Fruit fly (Drosophila melanogaster) whole organism, embryonic: ENCODE results near the gene CG1172.

Experiments
- Adf1 ChIP-seq: fragments of 200-800 bp; sonication (Bioruptor generic); IDR thresholded peaks from 2 replicates; pipeline ENCODE4 v1.3.6; 2022; ENCODE audit warnings: missing biosample characterization, missing genetic modification characterization
- Awh ChIP-seq: fragments of 200-800 bp; sonication (Bioruptor generic); IDR thresholded peaks from 2 replicates; pipeline ENCODE4, ENCODE4 v1.3.6; 2022; ENCODE audit warnings: missing biosample characterization, missing genetic modification characterization
- Bgb ChIP-seq: fragments of 200-800 bp; sonication (Bioruptor generic); IDR thresholded peaks from 2 replicates; pipeline ENCODE4 v1.3.6; 2022; ENCODE audit warnings: missing biosample characterization, missing genetic modification characterization; ENCODE audit not compliant: partially characterized antibody
- C15 ChIP-seq: fragments of 200-800 bp; sonication (Bioruptor generic); IDR thresholded peaks from 3 replicates; pipeline ENCODE4 v1.3.6; 2022; ENCODE audit warnings: missing biosample characterization, missing genetic modification characterization
- CG12071 ChIP-seq: fragments of 200-800 bp; sonication (Bioruptor generic); optimal IDR thresholded peaks from 3 replicates; lab custom pipeline; 2018; ENCODE audit warnings: missing biosample characterization, mild to moderate bottlenecking, missing genetic modification characterization
- CG14014 ChIP-seq: fragments of 200-800 bp; sonication (Bioruptor generic); IDR thresholded peaks from 2 replicates; pipeline ENCODE4 v1.3.6; 2022; ENCODE audit warnings: missing biosample characterization, missing genetic modification characterization
- CG15269 ChIP-seq: fragments of 200-800 bp; sonication (Bioruptor generic); optimal IDR thresholded peaks from 2 replicates; lab custom pipeline; 2018; ENCODE audit warnings: missing biosample characterization, mild to moderate bottlenecking, missing genetic modification characterization, moderate library complexity
- CG15479 ChIP-seq: fragments of 200-800 bp; sonication (Bioruptor generic); optimal IDR thresholded peaks from 3 replicates; lab custom pipeline; 2019; ENCODE audit warnings: missing biosample characterization, mild to moderate bottlenecking, missing genetic modification characterization, moderate library complexity
- CG1603 ChIP-seq: fragments of 200-800 bp; sonication (Bioruptor generic); optimal IDR thresholded peaks from 2 replicates; lab custom pipeline; 2019; ENCODE audit warnings: missing biosample characterization, mild to moderate bottlenecking, missing genetic modification characterization, moderate library complexity
- CG17912 ChIP-seq: fragments of 200-800 bp; sonication (Bioruptor generic); optimal IDR thresholded peaks from 2 replicates; lab custom pipeline; 2018; ENCODE audit warnings: missing biosample characterization, mild to moderate bottlenecking, missing genetic modification characterization
- CG18599 ChIP-seq: fragments of 200-800 bp; sonication (Bioruptor generic); optimal IDR thresholded peaks from 3 replicates; lab custom pipeline; 2017; ENCODE audit warnings: missing biosample characterization, missing genetic modification characterization, mild to moderate bottlenecking, moderate library complexity, missing genetic modification reagents
- CG2712 ChIP-seq: fragments of 200-800 bp; optimal IDR thresholded peaks from 3 replicates; lab custom pipeline; 2019; ENCODE audit warnings: missing biosample characterization, mild to moderate bottlenecking, missing genetic modification characterization, moderate library complexity
- CG2875 ChIP-seq: fragments of 200-800 bp; sonication (Bioruptor generic); optimal IDR thresholded peaks from 2 replicates; lab custom pipeline; 2017; ENCODE audit warnings: missing biosample characterization, mild to moderate bottlenecking, missing genetic modification characterization, missing genetic modification reagents
- CG3163 ChIP-seq: fragments of 200-800 bp; sonication (Bioruptor generic); optimal IDR thresholded peaks from 3 replicates; lab custom pipeline; 2016; ENCODE audit warnings: missing biosample characterization, missing genetic modification characterization
- CG4360 ChIP-seq: fragments of 200-800 bp; sonication (Bioruptor generic); IDR thresholded peaks from 2 replicates; pipeline ENCODE4 v1.3.6; 2022; ENCODE audit warnings: missing biosample characterization, missing genetic modification characterization
- CG4854 ChIP-seq: fragments of 200-800 bp; sonication (Bioruptor generic); optimal IDR thresholded peaks from 2 replicates; lab custom pipeline; 2016; ENCODE audit warnings: missing biosample characterization, missing genetic modification characterization, inconsistent platforms
- CG6813 ChIP-seq: fragments of 200-800 bp; sonication (Bioruptor generic); optimal IDR thresholded peaks from 2 replicates; lab custom pipeline; 2017; ENCODE audit warnings: missing biosample characterization, missing genetic modification characterization, mild to moderate bottlenecking, moderate library complexity, missing genetic modification reagents
- CG7372 ChIP-seq: fragments of 200-800 bp; sonication (Bioruptor generic); IDR thresholded peaks from 2 replicates; pipeline ENCODE4 v1.3.6; 2022; ENCODE audit warnings: missing biosample characterization, missing genetic modification characterization
- CG8290 ChIP-seq, 3 experiments: fragments of 200-800 bp; sonication (Bioruptor generic); optimal IDR thresholded peaks; 2 replicates each; lab custom pipeline; 2016 to 2019; ENCODE audit warnings: missing biosample characterization in 3 of 3, missing genetic modification characterization in 3 of 3, mild to moderate bottlenecking in 2 of 3, moderate library complexity in 1 of 3
- Dbx ChIP-seq: fragments of 200-800 bp; sonication (Bioruptor generic); IDR thresholded peaks from 3 replicates; pipeline ENCODE4 v1.3.6; 2022; ENCODE audit warnings: missing biosample characterization, missing genetic modification characterization
- Dll ChIP-seq: fragments of 200-800 bp; sonication (Bioruptor generic); IDR thresholded peaks from 4 replicates; pipeline ENCODE4 v1.3.6; 2022; ENCODE audit warnings: missing biosample characterization, missing genetic modification characterization; ENCODE audit not compliant: partially characterized antibody
- Dref ChIP-seq: fragments of 200-800 bp; sonication (Bioruptor generic); IDR thresholded peaks from 2 replicates; pipeline ENCODE4 v1.3.6; 2022; ENCODE audit warnings: missing biosample characterization, missing genetic modification characterization
- Ets65A ChIP-seq: fragments of 200-800 bp; sonication (Bioruptor generic); peaks from one replicate; lab custom pipeline; 2016; ENCODE audit warnings: missing biosample characterization, missing genetic modification characterization
- Fer1 ChIP-seq: fragments of 200-800 bp; sonication (Bioruptor generic); optimal IDR thresholded peaks from 2 replicates; lab custom pipeline; 2017; ENCODE audit warnings: missing biosample characterization, mild to moderate bottlenecking, missing genetic modification characterization
- Fer2 ChIP-seq: fragments of 200-800 bp; sonication (Bioruptor generic); optimal IDR thresholded peaks from 2 replicates; lab custom pipeline; 2018; ENCODE audit warnings: missing biosample characterization, mild to moderate bottlenecking, missing genetic modification characterization, moderate library complexity
- HLH3B ChIP-seq: fragments of 200-800 bp; sonication (Bioruptor generic); IDR thresholded peaks from 2 replicates; pipeline ENCODE4 v1.3.6; 2022; ENCODE audit warnings: missing biosample characterization, missing genetic modification characterization
- Meics ChIP-seq: fragments of 200-800 bp; sonication (Bioruptor generic); optimal IDR thresholded peaks from 2 replicates; lab custom pipeline; 2017; ENCODE audit warnings: missing biosample characterization, mild to moderate bottlenecking, missing genetic modification characterization
- NFAT ChIP-seq: fragments of 200-800 bp; sonication (Bioruptor generic); IDR thresholded peaks from 2 replicates; pipeline ENCODE4 v1.3.6; 2022; ENCODE audit warnings: missing biosample characterization, missing genetic modification characterization
- Opbp ChIP-seq: fragments of 200-800 bp; sonication (Bioruptor generic); IDR thresholded peaks from 3 replicates; pipeline ENCODE4 v1.3.6; 2022; ENCODE audit warnings: missing biosample characterization, missing genetic modification characterization; ENCODE audit not compliant: partially characterized antibody
- PHDP ChIP-seq: fragments of 200-800 bp; sonication (Bioruptor generic); optimal IDR thresholded peaks from 3 replicates; lab custom pipeline; 2018; ENCODE audit warnings: missing biosample characterization, mild to moderate bottlenecking, missing genetic modification characterization, moderate library complexity
- Rfx ChIP-seq: fragments of 200-800 bp; sonication (Bioruptor generic); IDR thresholded peaks from 2 replicates; pipeline ENCODE4 v1.3.6; 2022; ENCODE audit warnings: missing biosample characterization, missing genetic modification characterization
- Rx ChIP-seq: fragments of 200-800 bp; sonication (Bioruptor generic); IDR thresholded peaks from 2 replicates; pipeline ENCODE4 v1.3.6; 2022; ENCODE audit warnings: missing biosample characterization, missing genetic modification characterization
- cas ChIP-seq: fragments of 200-800 bp; sonication (Bioruptor generic); IDR thresholded peaks from 2 replicates; pipeline ENCODE4 v1.3.6; 2022; ENCODE audit warnings: missing biosample characterization, missing genetic modification characterization
- chif ChIP-seq, 2 experiments: fragments of 200-800 bp; sonication (Bioruptor generic); optimal IDR thresholded peaks; 3 replicates each; lab custom pipeline; 2016; ENCODE audit warnings: missing biosample characterization in 2 of 2, missing genetic modification characterization in 2 of 2
- crc ChIP-seq: fragments of 200-800 bp; sonication (Bioruptor generic); optimal IDR thresholded peaks from 2 replicates; lab custom pipeline; 2016; ENCODE audit warnings: missing biosample characterization, missing genetic modification characterization
- dm ChIP-seq: fragments of 200-800 bp; sonication (Bioruptor generic); optimal IDR thresholded peaks from 3 replicates; lab custom pipeline; 2016; ENCODE audit warnings: missing biosample characterization, missing genetic modification characterization
- dysf ChIP-seq: fragments of 200-800 bp; sonication (Bioruptor generic); IDR thresholded peaks from 3 replicates; pipeline ENCODE4 v1.3.6; 2022; ENCODE audit warnings: missing biosample characterization, missing genetic modification characterization
- eyg ChIP-seq: fragments of 200-800 bp; sonication (Bioruptor generic); optimal IDR thresholded peaks from 3 replicates; lab custom pipeline; 2016; ENCODE audit warnings: missing biosample characterization, missing genetic modification characterization
- fu2 ChIP-seq: fragments of 200-800 bp; sonication (Bioruptor generic); optimal IDR thresholded peaks from 2 replicates; lab custom pipeline; 2016; ENCODE audit warnings: missing biosample characterization, missing genetic modification characterization
- gcm2 ChIP-seq: fragments of 200-800 bp; sonication (Bioruptor generic); optimal IDR thresholded peaks from 2 replicates; lab custom pipeline; 2016; ENCODE audit warnings: missing biosample characterization, missing genetic modification characterization
- grn ChIP-seq: fragments of 200-800 bp; sonication (Bioruptor generic); optimal IDR thresholded peaks from 3 replicates; lab custom pipeline; 2017; ENCODE audit warnings: missing biosample characterization, missing genetic modification characterization
- gt ChIP-seq: fragments of 200-800 bp; sonication (Bioruptor generic); IDR thresholded peaks from 2 replicates; pipeline ENCODE4 v1.3.6; 2022; ENCODE audit warnings: missing biosample characterization, missing genetic modification characterization
- ken ChIP-seq: fragments of 200-800 bp; sonication (Bioruptor generic); IDR thresholded peaks from 3 replicates; pipeline ENCODE4 v1.3.6; 2022; ENCODE audit warnings: missing biosample characterization, missing genetic modification characterization
- org-1 ChIP-seq: fragments of 200-800 bp; sonication (Bioruptor generic); optimal IDR thresholded peaks from 2 replicates; lab custom pipeline; 2017; ENCODE audit warnings: missing biosample characterization, missing genetic modification characterization
- sna ChIP-seq: fragments of 200-800 bp; sonication (Bioruptor generic); IDR thresholded peaks from 2 replicates; pipeline ENCODE4 v1.3.6; 2022; ENCODE audit warnings: missing biosample characterization, missing genetic modification characterization; ENCODE audit not compliant: partially characterized antibody
- sr ChIP-seq: fragments of 200-800 bp; sonication (Bioruptor generic); IDR thresholded peaks from 3 replicates; pipeline ENCODE4 v1.3.6; 2022; ENCODE audit warnings: missing biosample characterization, missing genetic modification characterization
- wek ChIP-seq: fragments of 200-800 bp; sonication (Bioruptor generic); optimal IDR thresholded peaks from 3 replicates; lab custom pipeline; 2018; ENCODE audit warnings: missing biosample characterization, mild to moderate bottlenecking, missing genetic modification characterization, moderate library complexity
- zf30C ChIP-seq: fragments of 200-800 bp; sonication (Bioruptor generic); optimal IDR thresholded peaks from 3 replicates; lab custom pipeline; 2018; ENCODE audit warnings: missing biosample characterization, mild to moderate bottlenecking, missing genetic modification characterization

Gene CG1172

dm6 chr3R:5367512-5368169, 26.1 kb upstream of the CG1172 start (continued):
- TF ChIP-seq wek (peak; percentile 65), CG6813 (GFP tag; lab: Kevin White, UChicago) (peak; percentile 8), gcm2 (no peak), CG2712 (tag; lab: Kevin White, UChicago) (no peak), Dref (GFP tag; lab: Robert Waterston, UW) (peak; percentile 35; the same call in 1 of the 2 replicates), CG15479 (peak; percentile 60), CG4360 (GFP tag; lab: Robert Waterston, UW) (no peak), grn (GFP tag; lab: Kevin White, UChicago) (no peak), C15 (GFP tag; lab: Robert Waterston, UW) (no peak), Ets65A (GFP tag; lab: Kevin White, UChicago) (no peak), sr (GFP tag; lab: Robert Waterston, UW) (0 out of 3 replicates have a peak, but pooled peaks have one; percentile 36), CG3163 (GFP tag; lab: Kevin White, UChicago) (no peak), dm (GFP tag; lab: Kevin White, UChicago) (no peak), CG14014 (GFP tag; lab: Robert Waterston, UW) (peak; percentile 35; the same call in 1 of the 2 replicates), Rfx (peak; percentile 66), org-1 (peak; percentile 29), HLH3B (GFP tag; lab: Robert Waterston, UW) (peak; percentile 33; the same call in 1 of the 2 replicates), dysf (GFP tag; lab: Robert Waterston, UW) (0 out of 3 replicates have a peak, but pooled peaks have one; percentile 12), zf30C (peak; percentile 30), Awh (GFP tag; lab: Robert Waterston, UW) (0 out of 2 replicates have a peak, but pooled peaks have one; percentile 28), CG18599 (GFP tag; lab: Kevin White, UChicago) (peak; percentile 37), gt (GFP tag; lab: Robert Waterston, UW) (no peak), PHDP (tag; lab: Kevin White, UChicago) (no peak), CG12071 (GFP tag; lab: Kevin White, UChicago) (peak; percentile 36), Adf1 (GFP tag; lab: Robert Waterston, UW) (peak; percentile 19; the same call in 1 of the 2 replicates), Dbx (GFP tag; lab: Robert Waterston, UW) (peak; percentile 48; the same call in 1 of the 3 replicates), Bgb (peak; percentile 25; the same call in 1 of the 2 replicates), CG7372 (GFP tag; lab: Robert Waterston, UW) (peak; percentile 21; the same call in 1 of the 2 replicates), Fer1 (peak; percentile 58), cas (GFP tag; lab: Robert Waterston, UW) (0 out of 2 replicates have a peak, but pooled peaks have one; percentile 7), crc (GFP tag; lab: Kevin White, UChicago) (no peak), Rx (GFP tag; lab: Robert Waterston, UW) (no peak), Fer2 (tag; lab: Kevin White, UChicago) (peak; percentile 39), chif (GFP tag; optimal IDR thresholded peaks at IDR 0.05; lab: Kevin White, UChicago) (no peak), Dll (peak; percentile 18; the same call in 1 of the 4 replicates), eyg (GFP tag; lab: Kevin White, UChicago) (no peak), CG8290 (GFP tag; optimal IDR thresholded peaks at IDR 0.05; lab: Kevin White, UChicago) (no peak), CG8290 (tag; optimal IDR thresholded peaks at IDR 0.05; lab: Kevin White, UChicago) (peak in 1 of 2 experiments; percentile 82), CG17912 (GFP tag; lab: Kevin White, UChicago) (peak; percentile 69), Meics (peak; percentile 2), CG15269 (tag; lab: Kevin White, UChicago) (peak; percentile 24), NFAT (GFP tag; lab: Robert Waterston, UW) (peak; percentile 44; the same call in 1 of the 2 replicates), sna (GFP tag; lab: Robert Waterston, UW) (peak; percentile 28; the same call in 1 of the 2 replicates), CG1603 (tag; lab: Kevin White, UChicago) (peak; percentile 4), Opbp (GFP tag; lab: Robert Waterston, UW) (peak; percentile 22; the same call in 1 of the 3 replicates), CG2875 (GFP tag; lab: Kevin White, UChicago) (no peak), ken (GFP tag; lab: Robert Waterston, UW) (0 out of 3 replicates have a peak, but pooled peaks have one; percentile 35), CG4854 (GFP tag; lab: Kevin White, UChicago) (no peak), fu2 (no peak)
